Worm (Caenorhabditis elegans) whole organism, late embryonic: Measurements from ENCODE around the gene ugt-38.

ENCODE experiments used
- ama-1 ChIP-seq: fragments of 150-350 bp; optimal IDR thresholded peaks from 2 replicates; lab custom pipeline; 2014
- ceh-30 ChIP-seq: fragments of 150-350 bp; optimal IDR thresholded peaks from 2 replicates; lab custom pipeline; 2014; ENCODE audit warnings: missing biosample characterization, missing genetic modification characterization
- dmd-4 ChIP-seq: sonication (generic microtip); optimal IDR thresholded peaks from 2 replicates; lab custom pipeline; 2016; ENCODE audit warnings: borderline replicate concordance, missing genetic modification characterization, missing compliant biosample characterization
- dve-1 ChIP-seq: sonication (generic microtip); optimal IDR thresholded peaks from 2 replicates; lab custom pipeline; 2017; ENCODE audit warnings: antibody characterized with exemption, mild to moderate bottlenecking, missing genetic modification characterization, missing compliant biosample characterization
- elt-2 ChIP-seq: sonication (generic microtip); optimal IDR thresholded peaks from 2 replicates; lab custom pipeline; 2016; ENCODE audit warnings: missing genetic modification reagents, missing genetic modification characterization, missing compliant biosample characterization
- pha-4 ChIP-seq: fragments of 150-350 bp; optimal IDR thresholded peaks from 2 replicates; lab custom pipeline; 2018; ENCODE audit warnings: missing biosample characterization, missing genetic modification reagents, missing genetic modification characterization
- ref-2 ChIP-seq: sonication (generic microtip); optimal IDR thresholded peaks from 2 replicates; lab custom pipeline; 2016; ENCODE audit warnings: missing genetic modification characterization, missing compliant biosample characterization
- zip-5 ChIP-seq: sonication (generic microtip); optimal IDR thresholded peaks from 2 replicates; lab custom pipeline; 2016; ENCODE audit warnings: missing genetic modification characterization, missing compliant biosample characterization

- no peak for TF ChIP-seq dmd-4 (tag; lab: Kevin White, UChicago)
- TF ChIP-seq dve-1 = no peak
- no peak for TF ChIP-seq pha-4 (tag; lab: Kevin White, UChicago)
- TF ChIP-seq ceh-30 = no peak
- TF ChIP-seq elt-2 (tag; lab: Kevin White, UChicago) = no peak
- TF ChIP-seq zip-5 (tag; lab: Kevin White, UChicago) = no peak
- no peak for TF ChIP-seq ref-2 (tag; lab: Kevin White, UChicago)
- no peak for TF ChIP-seq ama-1 (lab: Kevin White, UChicago)
Measured at ce11 chrV:7141864-7142263, 5.4 kb downstream of the ugt-38 start, which contains the start of gene ugt-40.
